Worm (Caenorhabditis elegans) whole organism, mixed stage, embryonic: ENCODE data around the gene F07H5.7.

Source experiments
- bed-3 ChIP-seq: fragments of 200-800 bp; sonication (Bioruptor generic); optimal IDR thresholded peaks from 3 replicates; lab custom pipeline; 2018; ENCODE audit warnings: mild to moderate bottlenecking, missing genetic modification characterization, moderate library complexity, missing compliant biosample characterization
- blmp-1 ChIP-seq: fragments of 150-350 bp; optimal IDR thresholded peaks from 2 replicates; lab custom pipeline; 2014; ENCODE audit warnings: missing biosample characterization, missing genetic modification characterization
- ceh-39 ChIP-seq: fragments of 150-350 bp; optimal IDR thresholded peaks from 2 replicates; lab custom pipeline; 2014; ENCODE audit warnings: missing biosample characterization, missing genetic modification characterization
- lin-13 ChIP-seq: fragments of 150-350 bp; optimal IDR thresholded peaks from 2 replicates; lab custom pipeline; 2014; ENCODE audit warnings: missing biosample characterization, missing genetic modification characterization
- nhr-12 ChIP-seq: fragments of 150-350 bp; optimal IDR thresholded peaks from 2 replicates; lab custom pipeline; 2014; ENCODE audit warnings: missing biosample characterization, missing genetic modification characterization
- nhr-237 ChIP-seq: fragments of 150-350 bp; optimal IDR thresholded peaks from 2 replicates; lab custom pipeline; 2014; ENCODE audit warnings: missing biosample characterization, missing genetic modification characterization
- nhr-28 ChIP-seq: fragments of 150-350 bp; optimal IDR thresholded peaks from 2 replicates; lab custom pipeline; 2014; ENCODE audit warnings: missing biosample characterization, missing genetic modification characterization
- nhr-76 ChIP-seq: sonication (generic microtip); optimal IDR thresholded peaks from 2 replicates; lab custom pipeline; 2017; ENCODE audit warnings: missing biosample characterization, missing genetic modification characterization
- pha-4 ChIP-seq: fragments of 150-350 bp; optimal IDR thresholded peaks from 2 replicates; lab custom pipeline; 2018; ENCODE audit warnings: missing biosample characterization, missing genetic modification reagents, missing genetic modification characterization
- snpc-4 ChIP-seq: fragments of 150-350 bp; optimal IDR thresholded peaks from 2 replicates; lab custom pipeline; 2014; ENCODE audit warnings: missing biosample characterization, missing genetic modification characterization
- unc-39 ChIP-seq: fragments of 150-350 bp; optimal IDR thresholded peaks from 2 replicates; lab custom pipeline; 2014; ENCODE audit warnings: missing biosample characterization, missing genetic modification characterization
- unc-62 ChIP-seq: fragments of 150-350 bp; optimal IDR thresholded peaks from 2 replicates; lab custom pipeline; 2014; ENCODE audit warnings: missing biosample characterization, missing genetic modification reagents, missing genetic modification characterization
- zip-8 ChIP-seq: fragments of 150-350 bp; optimal IDR thresholded peaks from 2 replicates; lab custom pipeline; 2014; ENCODE audit warnings: missing biosample characterization, missing genetic modification characterization

- TF ChIP-seq nhr-28 (tag; lab: Kevin White, UChicago): no peak
- TF ChIP-seq nhr-237 (tag; lab: Kevin White, UChicago): no peak
- TF ChIP-seq unc-62 (GFP tag; lab: Kevin White, UChicago): no peak
- TF ChIP-seq pha-4 (tag; lab: Kevin White, UChicago): no peak
- no peak for TF ChIP-seq unc-39 (tag; lab: Kevin White, UChicago)
- TF ChIP-seq lin-13: no peak
- no peak for TF ChIP-seq nhr-76 (tag; lab: Kevin White, UChicago)
- TF ChIP-seq nhr-12: no peak
- no peak for TF ChIP-seq snpc-4 (tag; lab: Kevin White, UChicago)
- no peak for TF ChIP-seq blmp-1
- TF ChIP-seq bed-3 (GFP tag; lab: Kevin White, UChicago): no peak
- TF ChIP-seq zip-8 (tag; lab: Kevin White, UChicago): no peak
- TF ChIP-seq ceh-39 (tag; lab: Kevin White, UChicago): no peak
Observed at ce11 chrII:8761739-8762138, 32.2 kb downstream of the F07H5.7 start.
